Worm (Caenorhabditis elegans): ENCODE results near the gene K08E7.6.
A peak's percentile ranks its signal among the peaks of the same experiment; 100 is the strongest.

- TF ChIP-seq ama-1 (optimal IDR thresholded peaks at IDR 0.05), result no peak
- peak; percentile 90 for TF ChIP-seq pha-4 (tag; optimal IDR thresholded peaks at IDR 0.05)
Observed at ce11 chrIV:12558925-12559450, 22.0 kb downstream of the K08E7.6 start, which contains the start of the genes ZK795.2 and ZK795.3.

All from whole organism, L3 larva.